Worm (Caenorhabditis elegans) whole organism, young adult: ENCODE data around the gene C54C6.5.

Experiments
- fkh-3 ChIP-seq: sonication (generic microtip); optimal IDR thresholded peaks from 2 replicates; lab custom pipeline; 2016; ENCODE audit warnings: mild to moderate bottlenecking, missing genetic modification characterization, missing compliant biosample characterization
- lin-54 ChIP-seq: fragments of 200-800 bp; sonication (Bioruptor generic); optimal IDR thresholded peaks from 2 replicates; lab custom pipeline; 2018; ENCODE audit warnings: mild to moderate bottlenecking, missing genetic modification characterization, missing compliant biosample characterization

DNA sequence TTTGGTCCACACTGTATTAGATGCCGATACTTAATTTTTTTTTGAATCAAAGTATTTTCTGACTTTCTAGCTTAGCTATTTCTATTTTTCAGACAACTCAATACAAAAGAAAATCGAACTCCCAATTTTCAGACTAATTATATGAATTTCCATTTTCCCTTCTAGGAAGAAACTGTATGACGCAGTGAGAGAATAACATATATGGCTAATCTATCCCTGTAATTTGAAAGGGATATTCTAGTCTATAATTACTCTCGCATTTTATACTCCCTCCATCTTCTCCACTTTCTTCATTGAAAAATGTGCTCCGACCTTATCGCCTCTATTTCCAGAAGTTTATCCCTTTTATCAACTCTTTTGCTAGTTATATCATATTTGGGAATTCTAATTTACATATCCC, 3.7 kb upstream of the C54C6.5 start, which contains the start of gene C54C6.4:
- no peak for TF ChIP-seq fkh-3
- no peak for TF ChIP-seq lin-54 (GFP tag; lab: Kevin White, UChicago)
